Worm (Caenorhabditis elegans) whole organism, L1 larva: ENCODE measurements around the gene ttr-48.

Experiments
- C16A3.4 ChIP-seq: fragments of 150-350 bp; optimal IDR thresholded peaks from 2 replicates; lab custom pipeline; 2014; ENCODE audit warnings: missing biosample characterization, missing genetic modification characterization
- aha-1 ChIP-seq: fragments of 150-350 bp; optimal IDR thresholded peaks from 2 replicates; lab custom pipeline; 2014; ENCODE audit warnings: missing biosample characterization, missing genetic modification characterization
- alr-1 ChIP-seq: fragments of 200-800 bp; sonication (Bioruptor generic); optimal IDR thresholded peaks from 2 replicates; lab custom pipeline; 2018; ENCODE audit warnings: borderline replicate concordance, mild to moderate bottlenecking, missing genetic modification characterization, missing compliant biosample characterization
- ama-1 ChIP-seq: fragments of 150-350 bp; optimal IDR thresholded peaks from 2 replicates; lab custom pipeline; 2014
- blmp-1 ChIP-seq: fragments of 150-350 bp; optimal IDR thresholded peaks from 2 replicates; lab custom pipeline; 2014; ENCODE audit warnings: missing biosample characterization, missing genetic modification characterization
- ceh-8 ChIP-seq: fragments of 200-800 bp; sonication (Bioruptor generic); optimal IDR thresholded peaks from 2 replicates; lab custom pipeline; 2018; ENCODE audit warnings: mild to moderate bottlenecking, missing genetic modification characterization, moderate library complexity, missing compliant biosample characterization
- ceh-82 ChIP-seq, 3 experiments: fragments of 150-350 bp in 1 of 3; sonication (generic microtip) in 2 of 3; optimal IDR thresholded peaks; 2 replicates each; lab custom pipeline; 2014 to 2017; ENCODE audit warnings: missing biosample characterization in 3 of 3, missing genetic modification characterization in 3 of 3
- efl-3 ChIP-seq: fragments of 200-800 bp; sonication (Bioruptor generic); optimal IDR thresholded peaks from 2 replicates; lab custom pipeline; 2018; ENCODE audit warnings: mild to moderate bottlenecking, missing genetic modification characterization, missing compliant biosample characterization
- egl-13 ChIP-seq: sonication (generic microtip); optimal IDR thresholded peaks from 2 replicates; lab custom pipeline; 2016; ENCODE audit warnings: missing genotype, missing genetic modification reagents, missing genetic modification characterization, missing compliant biosample characterization
- egl-27 ChIP-seq, 2 experiments: fragments of 150-350 bp in 1 of 2; sonication (generic microtip); optimal IDR thresholded peaks; 3 replicates each; lab custom pipeline; 2017 to 2018; ENCODE audit warnings: missing biosample characterization in 2 of 2, missing genetic modification characterization in 2 of 2, missing genetic modification reagents in 2 of 2
- elt-3 ChIP-seq, 6 experiments: fragments of 150-350 bp in 1 of 6; sonication (generic microtip); optimal IDR thresholded peaks; 2 replicates each; lab custom pipeline; 2017 to 2018; ENCODE audit warnings: missing biosample characterization in 6 of 6, missing genetic modification characterization in 6 of 6, inconsistent platforms in 1 of 6
- ets-5 ChIP-seq: fragments of 200-800 bp; sonication (Bioruptor generic); IDR thresholded peaks from 2 replicates; pipeline ENCODE4 v1.3.6; 2022; ENCODE audit warnings: missing genetic modification characterization, missing compliant biosample characterization
- fkh-10 ChIP-seq: sonication (generic microtip); optimal IDR thresholded peaks from 2 replicates; lab custom pipeline; 2017; ENCODE audit warnings: missing biosample characterization, missing genetic modification reagents, missing genetic modification characterization
- fos-1 ChIP-seq: fragments of 150-350 bp; optimal IDR thresholded peaks from 2 replicates; lab custom pipeline; 2014; ENCODE audit warnings: missing biosample characterization, missing genetic modification characterization
- grh-1 ChIP-seq: fragments of 200-800 bp; sonication (Bioruptor generic); IDR thresholded peaks from 2 replicates; pipeline ENCODE4 v1.3.6; 2022; ENCODE audit warnings: missing genetic modification reagents, missing genetic modification characterization, missing compliant biosample characterization
- irx-1 ChIP-seq: sonication (generic microtip); optimal IDR thresholded peaks from 2 replicates; lab custom pipeline; 2016; ENCODE audit warnings: missing genetic modification characterization, missing compliant biosample characterization
- lin-14 ChIP-seq: fragments of 200-800 bp; sonication (Bioruptor generic); optimal IDR thresholded peaks from 2 replicates; lab custom pipeline; 2018; ENCODE audit warnings: mild to moderate bottlenecking, missing genetic modification characterization, moderate library complexity, missing compliant biosample characterization
- lin-15B ChIP-seq: fragments of 150-350 bp; sonication (generic microtip); optimal IDR thresholded peaks from 3 replicates; lab custom pipeline; 2014; ENCODE audit warnings: missing biosample characterization, missing genetic modification characterization
- lin-39 ChIP-seq: fragments of 150-350 bp; optimal IDR thresholded peaks from 2 replicates; lab custom pipeline; 2014; ENCODE audit warnings: missing biosample characterization, missing genetic modification reagents, missing genetic modification characterization
- lsy-2 ChIP-seq, 2 experiments: fragments of 150-350 bp; optimal IDR thresholded peaks; 2 replicates each; lab custom pipeline; 2014; ENCODE audit warnings: missing biosample characterization in 2 of 2, missing genetic modification characterization in 2 of 2
- mdl-1 ChIP-seq, 2 experiments: fragments of 150-350 bp; optimal IDR thresholded peaks; 2 replicates each; lab custom pipeline; 2014 to 2017; ENCODE audit warnings: missing biosample characterization in 2 of 2, missing genetic modification characterization in 2 of 2, inconsistent platforms in 1 of 2
- mef-2 ChIP-seq: fragments of 150-350 bp; optimal IDR thresholded peaks from 2 replicates; lab custom pipeline; 2014; ENCODE audit warnings: missing biosample characterization, missing genetic modification characterization
- nhr-19 ChIP-seq: fragments of 200-800 bp; sonication (Bioruptor generic); conservative IDR thresholded peaks from 2 replicates; pipeline ENCODE4 v1.3.6; 2022; ENCODE audit warnings: missing genetic modification characterization, missing compliant biosample characterization
- nhr-20 ChIP-seq: sonication (generic microtip); optimal IDR thresholded peaks from 2 replicates; lab custom pipeline; 2016; ENCODE audit warnings: mild to moderate bottlenecking, missing genetic modification characterization, missing compliant biosample characterization
- nhr-237 ChIP-seq: fragments of 150-350 bp; optimal IDR thresholded peaks from 2 replicates; lab custom pipeline; 2014; ENCODE audit warnings: missing biosample characterization, missing genetic modification characterization
- nhr-76 ChIP-seq: sonication (generic microtip); optimal IDR thresholded peaks from 2 replicates; lab custom pipeline; 2017; ENCODE audit warnings: missing biosample characterization, missing genetic modification characterization
- nhr-84 ChIP-seq: sonication (generic microtip); optimal IDR thresholded peaks from 2 replicates; lab custom pipeline; 2017; ENCODE audit warnings: missing biosample characterization, missing genetic modification characterization
- pqm-1 ChIP-seq: sonication (generic microtip); optimal IDR thresholded peaks from 3 replicates; lab custom pipeline; 2017; ENCODE audit warnings: missing biosample characterization, missing genetic modification characterization
- rnt-1 ChIP-seq: sonication (generic microtip); optimal IDR thresholded peaks from 2 replicates; lab custom pipeline; 2016; ENCODE audit warnings: mild to moderate bottlenecking, missing genetic modification characterization, moderate library complexity, missing compliant biosample characterization
- snpc-4 ChIP-seq: fragments of 150-350 bp; optimal IDR thresholded peaks from 2 replicates; lab custom pipeline; 2014; ENCODE audit warnings: missing biosample characterization, missing genetic modification characterization
- sox-4 ChIP-seq: sonication (generic microtip); optimal IDR thresholded peaks from 2 replicates; lab custom pipeline; 2016; ENCODE audit warnings: missing genetic modification characterization, missing compliant biosample characterization
- swsn-7 ChIP-seq: sonication (generic microtip); optimal IDR thresholded peaks from 2 replicates; lab custom pipeline; 2016; ENCODE audit warnings: missing genetic modification characterization, missing compliant biosample characterization
- tlp-1 ChIP-seq: fragments of 150-350 bp; optimal IDR thresholded peaks from 2 replicates; lab custom pipeline; 2014; ENCODE audit warnings: missing biosample characterization, missing genetic modification characterization
- unc-130 ChIP-seq: fragments of 150-350 bp; optimal IDR thresholded peaks from 2 replicates; lab custom pipeline; 2017; ENCODE audit warnings: missing biosample characterization, missing genetic modification characterization, inconsistent platforms
- unc-62 ChIP-seq: fragments of 150-350 bp; optimal IDR thresholded peaks from 2 replicates; lab custom pipeline; 2014; ENCODE audit warnings: missing biosample characterization, missing genetic modification reagents, missing genetic modification characterization

ttr-48 gene

DNA sequence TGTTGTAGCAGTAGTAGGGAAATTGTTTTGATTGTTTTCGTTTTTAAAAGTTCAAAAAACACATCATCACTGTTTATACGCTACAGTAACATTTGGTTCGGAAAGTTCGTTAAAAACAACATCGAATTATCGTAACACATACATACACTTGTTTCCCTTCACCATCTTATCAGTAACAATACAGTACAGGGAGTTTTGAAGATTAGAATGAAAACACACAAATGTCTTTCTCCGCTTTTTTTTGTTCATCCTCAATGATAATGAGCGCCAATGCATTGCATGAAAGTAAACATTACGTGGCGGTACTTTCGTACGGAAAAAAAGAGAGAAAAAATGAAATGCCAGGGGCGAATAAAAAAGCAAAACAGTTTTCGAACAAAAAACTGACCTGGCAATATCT is 12.6 kb downstream of the ttr-48 start (continued):
- no peak for TF ChIP-seq snpc-4 (tag; lab: Kevin White, UChicago)
- no peak for TF ChIP-seq nhr-19 (GFP tag; lab: Robert Waterston, UW)
- TF ChIP-seq lin-14, result peak; percentile 52
- TF ChIP-seq fkh-10 (GFP tag; lab: Kevin White, UChicago), result no peak
- TF ChIP-seq blmp-1 (tag; lab: Kevin White, UChicago), result peak; percentile 51
- no peak for TF ChIP-seq nhr-76 (tag; lab: Kevin White, UChicago)
- TF ChIP-seq egl-27 (tag; optimal IDR thresholded peaks at IDR 0.05; lab: Kevin White, UChicago), result no peak
- TF ChIP-seq fos-1, result no peak
- no peak for TF ChIP-seq ceh-8 (GFP tag; lab: Kevin White, UChicago)
- no peak for TF ChIP-seq lin-39 (tag; lab: Kevin White, UChicago)
- no peak for TF ChIP-seq aha-1 (tag; lab: Kevin White, UChicago)
- TF ChIP-seq efl-3 (GFP tag; lab: Kevin White, UChicago), result no peak
- no peak for TF ChIP-seq pqm-1
- no peak for TF ChIP-seq grh-1 (GFP tag; lab: Robert Waterston, UW)
- peak in 1 of 2 experiments; percentile 29 for TF ChIP-seq mdl-1 (tag; optimal IDR thresholded peaks at IDR 0.05; lab: Kevin White, UChicago)
- TF ChIP-seq nhr-20 (tag; lab: Kevin White, UChicago), result peak; percentile 38
- no peak for TF ChIP-seq tlp-1 (tag; lab: Kevin White, UChicago)
- TF ChIP-seq rnt-1 (tag; lab: Kevin White, UChicago), result no peak
- TF ChIP-seq sox-4 (tag; lab: Kevin White, UChicago), result no peak
- TF ChIP-seq, all 84 proteins: peak for 11

DNA sequence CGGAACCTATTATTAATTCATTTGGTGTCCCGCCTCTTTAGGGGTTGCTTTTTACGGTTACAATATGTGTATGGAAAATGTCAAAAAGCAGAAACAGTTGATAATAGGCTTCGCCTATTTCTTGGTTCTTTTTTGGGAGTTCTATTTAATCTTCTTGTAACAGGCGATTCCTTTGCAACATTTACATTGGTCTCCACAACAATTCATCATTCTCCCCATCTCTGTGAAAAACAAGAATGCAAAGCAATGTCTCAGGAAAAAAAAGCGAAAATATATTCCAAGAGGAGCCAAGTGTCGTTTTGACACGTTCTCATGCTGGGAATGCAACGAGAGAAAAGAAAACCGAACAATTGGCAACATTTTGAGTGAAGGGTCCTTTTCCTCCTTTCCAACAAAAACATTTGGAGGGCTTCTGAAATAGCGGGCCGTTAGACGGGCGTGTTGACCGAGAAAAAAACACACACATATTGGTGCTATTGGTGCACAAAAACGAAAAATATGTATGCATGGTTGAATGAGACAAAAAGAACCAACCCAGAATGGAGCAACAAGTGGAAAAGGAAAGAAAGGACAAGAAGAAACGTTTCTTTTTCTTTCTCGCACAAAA is 13.5 kb downstream of the ttr-48 start:
- TF ChIP-seq ets-5 (no peak), lin-14 (peak; percentile 32), unc-62 (GFP tag; lab: Kevin White, UChicago) (no peak), fkh-10 (GFP tag; lab: Kevin White, UChicago) (peak; percentile 14), ama-1 (lab: Kevin White, UChicago) (no peak), lsy-2 (tag; optimal IDR thresholded peaks at IDR 0.05; lab: Kevin White, UChicago) (no peak)

DNA sequence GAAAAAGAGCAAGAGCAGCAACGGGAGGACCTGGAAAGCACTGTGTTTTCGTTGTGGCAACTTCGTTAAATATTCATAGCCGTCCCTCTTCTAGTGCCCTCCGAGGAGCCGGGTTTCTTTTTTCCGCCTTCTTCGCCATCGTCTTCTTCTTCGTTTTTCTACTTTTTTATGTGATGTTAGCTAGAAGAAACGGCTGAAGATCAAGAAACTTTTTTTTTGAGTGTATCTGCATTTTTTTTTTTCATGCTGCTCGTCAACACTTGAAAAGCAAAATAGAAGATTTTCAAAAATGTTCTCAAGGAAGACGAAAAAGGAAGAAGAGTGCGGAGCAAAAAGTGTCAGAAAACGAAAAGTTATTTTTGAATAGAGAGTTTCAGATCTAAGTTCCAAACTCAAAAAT is 14.9 kb downstream of the ttr-48 start:
- TF ChIP-seq fkh-10 (GFP tag; lab: Kevin White, UChicago) (peak; percentile 42), swsn-7 (tag; lab: Kevin White, UChicago) (no peak), irx-1 (tag; lab: Kevin White, UChicago) (no peak)
- TF ChIP-seq, all 84 proteins: peak for 1

DNA sequence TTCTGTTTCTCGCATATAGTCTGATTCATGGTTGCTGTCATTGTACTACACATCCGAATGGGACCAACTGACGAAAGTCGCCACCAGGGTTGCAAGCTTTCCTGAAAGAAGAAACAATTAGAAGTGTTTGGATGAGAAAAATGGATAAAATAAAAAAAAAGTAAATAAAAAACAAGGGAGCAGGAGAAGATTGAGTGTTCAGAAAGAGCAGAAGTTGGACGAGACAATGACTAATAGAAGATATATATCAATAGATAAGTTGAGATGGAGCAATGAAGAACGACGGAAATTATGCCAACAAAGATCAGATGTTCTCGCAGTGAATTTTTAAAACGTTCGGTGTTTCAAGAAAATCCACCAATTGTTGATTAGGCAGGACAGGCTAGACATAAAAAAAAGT is 15.4 kb downstream of the ttr-48 start, which contains the start of gene fkh-9:
fkh-9 (minus strand) TSS at position 101 of the 400 bp plus-strand sequence.
- TF ChIP-seq fos-1 (no peak), unc-130 (tag; lab: Kevin White, UChicago) (no peak), nhr-237 (tag; lab: Kevin White, UChicago) (no peak), lin-39 (tag; lab: Kevin White, UChicago) (no peak), elt-3 (tag; optimal IDR thresholded peaks at IDR 0.05; lab: Kevin White, UChicago) (no peak), lsy-2 (tag; optimal IDR thresholded peaks at IDR 0.05; lab: Kevin White, UChicago) (no peak), egl-13 (tag; lab: Kevin White, UChicago) (no peak), ceh-82 (tag; optimal IDR thresholded peaks at IDR 0.05; lab: Kevin White, UChicago) (no peak), nhr-84 (no peak), lin-14 (no peak), C16A3.4 (tag; lab: Kevin White, UChicago) (no peak), lin-15B (tag; lab: Kevin White, UChicago) (no peak), alr-1 (no peak), mef-2 (tag; lab: Kevin White, UChicago) (no peak)
